Worm (Caenorhabditis elegans): ENCODE results near the gene lro-1.

Gene lro-1

ce11 chrX:6238973-6239372 is 32.9 kb upstream of the lro-1 start, which contains the start of gene rml-3:
Gene rml-3, minus strand, starts transcription at chrX:6239065.
- TF ChIP-seq hmg-11 (tag; optimal IDR thresholded peaks at IDR 0.05) (no peak), mml-1 (tag; optimal IDR thresholded peaks at IDR 0.05) (no peak), egl-5 (tag; optimal IDR thresholded peaks at IDR 0.05) (no peak), tbx-2 (tag; optimal IDR thresholded peaks at IDR 0.05) (no peak), nhr-23 (tag; optimal IDR thresholded peaks at IDR 0.05) (peak; percentile 74)

- TF ChIP-seq nhr-11 (tag; optimal IDR thresholded peaks at IDR 0.05) (no peak), nhr-43 (tag; optimal IDR thresholded peaks at IDR 0.05; ENCODE audit: poor library complexity, severe bottlenecking) (no peak), lin-15B (tag; optimal IDR thresholded peaks at IDR 0.05) (peak; percentile 12), tbx-2 (tag; optimal IDR thresholded peaks at IDR 0.05) (no peak), ceh-16 (tag; optimal IDR thresholded peaks at IDR 0.05) (no peak), ceh-82 (tag; optimal IDR thresholded peaks at IDR 0.05) (no peak), fkh-10 (GFP tag; optimal IDR thresholded peaks at IDR 0.05) (no peak), hmg-11 (tag; optimal IDR thresholded peaks at IDR 0.05) (peak; percentile 62), nfya-1 (tag; optimal IDR thresholded peaks at IDR 0.05; ENCODE audit: insufficient read depth) (peak; percentile 43), nhr-28 (tag; optimal IDR thresholded peaks at IDR 0.05) (no peak), pha-4 (tag; optimal IDR thresholded peaks at IDR 0.05) (peak; percentile 74), nhr-12 (tag; optimal IDR thresholded peaks at IDR 0.05) (no peak), snpc-4 (tag; optimal IDR thresholded peaks at IDR 0.05) (no peak)
These were observed 31.8 kb upstream of the lro-1 start for ce11 chrX:6239927-6240639.

ce11 chrX:6240640-6241033 is 31.3 kb upstream of the lro-1 start, which contains the start of gene got-2.2:
Gene got-2.2, plus strand, starts transcription at chrX:6240983.
- no peak for TF ChIP-seq daf-12 (tag; optimal IDR thresholded peaks at IDR 0.05)
- no peak for TF ChIP-seq unc-39 (tag; optimal IDR thresholded peaks at IDR 0.05)
- TF ChIP-seq pqm-1 (tag; optimal IDR thresholded peaks at IDR 0.05): peak; percentile 95
- no peak for TF ChIP-seq ceh-28 (tag; optimal IDR thresholded peaks at IDR 0.05)
- no peak for TF ChIP-seq egl-5 (tag; optimal IDR thresholded peaks at IDR 0.05)
- TF ChIP-seq zag-1 (tag; optimal IDR thresholded peaks at IDR 0.05): no peak
- TF ChIP-seq nhr-11 (tag; optimal IDR thresholded peaks at IDR 0.05): no peak
- peak; percentile 2 for TF ChIP-seq nhr-43 (tag; optimal IDR thresholded peaks at IDR 0.05; ENCODE audit: poor library complexity, severe bottlenecking)
- TF ChIP-seq jun-1 (tag; optimal IDR thresholded peaks at IDR 0.05): peak; percentile 4
- TF ChIP-seq eor-1 (tag; optimal IDR thresholded peaks at IDR 0.05): no peak
- TF ChIP-seq elt-2 (tag; optimal IDR thresholded peaks at IDR 0.05): peak; percentile 63

ce11 chrX:6245499-6245898 is 26.4 kb upstream of the lro-1 start:
- peak; percentile 25 for TF ChIP-seq pha-4 (tag; optimal IDR thresholded peaks at IDR 0.05)
- TF ChIP-seq sea-2 (GFP tag; optimal IDR thresholded peaks at IDR 0.05): no peak
- peak; percentile 13 for TF ChIP-seq pqm-1 (tag; optimal IDR thresholded peaks at IDR 0.05)
- no peak for TF ChIP-seq elt-2 (tag; optimal IDR thresholded peaks at IDR 0.05)
- no peak for TF ChIP-seq hmg-11 (tag; optimal IDR thresholded peaks at IDR 0.05)
- no peak for TF ChIP-seq nhr-43 (tag; optimal IDR thresholded peaks at IDR 0.05; ENCODE audit: poor library complexity, severe bottlenecking)
- no peak for TF ChIP-seq eor-1 (tag; optimal IDR thresholded peaks at IDR 0.05)
- TF ChIP-seq nhr-76 (tag; optimal IDR thresholded peaks at IDR 0.05): no peak
- TF ChIP-seq mml-1 (tag; optimal IDR thresholded peaks at IDR 0.05): no peak
- no peak for TF ChIP-seq ceh-28 (tag; optimal IDR thresholded peaks at IDR 0.05)

- TF ChIP-seq daf-12 (tag; optimal IDR thresholded peaks at IDR 0.05) (no peak), nhr-76 (tag; optimal IDR thresholded peaks at IDR 0.05) (no peak), egl-27 (tag; optimal IDR thresholded peaks at IDR 0.05) (no peak), ztf-11 (tag; optimal IDR thresholded peaks at IDR 0.05) (no peak), mml-1 (tag; optimal IDR thresholded peaks at IDR 0.05) (no peak), tbx-2 (tag; optimal IDR thresholded peaks at IDR 0.05) (no peak), lin-39 (tag; optimal IDR thresholded peaks at IDR 0.05) (no peak), R02D3.7 (tag; optimal IDR thresholded peaks at IDR 0.05) (no peak), nhr-237 (tag; optimal IDR thresholded peaks at IDR 0.05) (no peak), lsy-12 (tag; optimal IDR thresholded peaks at IDR 0.05) (no peak), egl-5 (tag; optimal IDR thresholded peaks at IDR 0.05) (no peak), ceh-28 (tag; optimal IDR thresholded peaks at IDR 0.05) (no peak), ceh-9 (tag; optimal IDR thresholded peaks at IDR 0.05) (no peak)
These were observed 24.9 kb upstream of the lro-1 start for ce11 chrX:6247013-6247412.

Data from whole organism, L3 larva.